Worm (Caenorhabditis elegans): ENCODE data around the gene M02E1.4.
A peak's percentile ranks its signal among the peaks of the same experiment; 100 is the strongest.

ce11 chrX:353134-353669 is 40.1 kb downstream of the M02E1.4 start, which contains the start of gene sor-3:
- TF ChIP-seq fkh-10 (GFP tag; optimal IDR thresholded peaks at IDR 0.05) (peak; percentile 82), nhr-48 (tag; optimal IDR thresholded peaks at IDR 0.05) (peak; percentile 65), skn-1 (tag; optimal IDR thresholded peaks at IDR 0.05) (no peak)

All from whole organism, L4 larva.